Worm (Caenorhabditis elegans) whole organism, L1 larva: ENCODE data around the gene nspf-1.

ENCODE experiments used
- C04F5.9 ChIP-seq: sonication (generic microtip); optimal IDR thresholded peaks from 2 replicates; lab custom pipeline; 2016; ENCODE audit warnings: missing genetic modification characterization, missing compliant biosample characterization
- aly-2 ChIP-seq: fragments of 150-350 bp; optimal IDR thresholded peaks from 2 replicates; lab custom pipeline; 2014; ENCODE audit warnings: missing biosample characterization, missing genetic modification characterization
- ama-1 ChIP-seq: fragments of 150-350 bp; optimal IDR thresholded peaks from 2 replicates; lab custom pipeline; 2014
- ceh-90 ChIP-seq: sonication (generic microtip); optimal IDR thresholded peaks from 2 replicates; lab custom pipeline; 2016; ENCODE audit warnings: missing genetic modification characterization, missing compliant biosample characterization
- efl-1 ChIP-seq, 4 experiments: fragments of 150-350 bp; optimal IDR thresholded peaks in 3 of 4; peaks in 1 of 4; 1 replicate in 1 of 4; 2 replicates in 3 of 4; lab custom pipeline; 2014; ENCODE audit warnings: missing biosample characterization in 2 of 4, missing genetic modification characterization in 2 of 4, missing genetic modification reagents in 2 of 4
- fkh-10 ChIP-seq: sonication (generic microtip); optimal IDR thresholded peaks from 2 replicates; lab custom pipeline; 2017; ENCODE audit warnings: missing biosample characterization, missing genetic modification reagents, missing genetic modification characterization
- lsy-2 ChIP-seq, 2 experiments: fragments of 150-350 bp; optimal IDR thresholded peaks; 2 replicates each; lab custom pipeline; 2014; ENCODE audit warnings: missing biosample characterization in 2 of 2, missing genetic modification characterization in 2 of 2
- mab-9 ChIP-seq: fragments of 200-800 bp; sonication (Bioruptor generic); IDR thresholded peaks from 2 replicates; pipeline ENCODE4 v1.3.6; 2022; ENCODE audit warnings: missing genetic modification reagents, missing genetic modification characterization, missing compliant biosample characterization
- pqm-1 ChIP-seq: sonication (generic microtip); optimal IDR thresholded peaks from 3 replicates; lab custom pipeline; 2017; ENCODE audit warnings: missing biosample characterization, missing genetic modification characterization
- snpc-4 ChIP-seq: fragments of 150-350 bp; optimal IDR thresholded peaks from 2 replicates; lab custom pipeline; 2014; ENCODE audit warnings: missing biosample characterization, missing genetic modification characterization
- snu-23 ChIP-seq: sonication (generic microtip); optimal IDR thresholded peaks from 2 replicates; lab custom pipeline; 2016; ENCODE audit warnings: missing genetic modification characterization, missing compliant biosample characterization
- zag-1 ChIP-seq: fragments of 150-350 bp; optimal IDR thresholded peaks from 2 replicates; lab custom pipeline; 2014; ENCODE audit warnings: missing biosample characterization, missing genetic modification characterization

ce11 chrII:2644498-2644897, 42.9 kb upstream of the nspf-1 start, which contains the start of gene F22E5.11:
- TF ChIP-seq aly-2 (tag; lab: Kevin White, UChicago) = no peak
- TF ChIP-seq fkh-10 (GFP tag; lab: Kevin White, UChicago) = no peak
- no peak for TF ChIP-seq efl-1 (optimal IDR thresholded peaks at IDR 0.05; lab: Kevin White, UChicago)
- no peak for TF ChIP-seq efl-1 (GFP tag; optimal IDR thresholded peaks at IDR 0.05 in 1 of 2; lab: Kevin White, UChicago)
- no peak for TF ChIP-seq zag-1 (tag; lab: Kevin White, UChicago)
- TF ChIP-seq mab-9 (GFP tag; lab: Robert Waterston, UW) = no peak
- no peak for TF ChIP-seq lsy-2 (tag; optimal IDR thresholded peaks at IDR 0.05; lab: Kevin White, UChicago)
- TF ChIP-seq snpc-4 (tag; lab: Kevin White, UChicago) = no peak
- no peak for TF ChIP-seq ama-1 (lab: Kevin White, UChicago)
- TF ChIP-seq snu-23 (GFP tag; lab: Kevin White, UChicago) = no peak
- TF ChIP-seq C04F5.9 = no peak
- no peak for TF ChIP-seq ceh-90 (tag; lab: Kevin White, UChicago)
- no peak for TF ChIP-seq pqm-1 (tag; lab: Kevin White, UChicago)
